Worm (Caenorhabditis elegans) whole organism, mixed stage, embryonic: ENCODE measurements around the gene T25D1.2.

Experiments
- ceh-43 ChIP-seq: fragments of 200-800 bp; sonication (Bioruptor generic); optimal IDR thresholded peaks from 2 replicates; lab custom pipeline; 2018; ENCODE audit warnings: mild to moderate bottlenecking, missing genetic modification characterization, moderate library complexity, missing compliant biosample characterization
- ces-1 ChIP-seq: fragments of 150-350 bp; optimal IDR thresholded peaks from 2 replicates; lab custom pipeline; 2014; ENCODE audit warnings: missing biosample characterization, missing genetic modification reagents, missing genetic modification characterization
- drap-1 ChIP-seq: fragments of 200-800 bp; sonication (Bioruptor generic); optimal IDR thresholded peaks from 3 replicates; lab custom pipeline; 2018; ENCODE audit warnings: mild to moderate bottlenecking, missing genetic modification characterization, missing compliant biosample characterization
- elt-1 ChIP-seq: sonication (generic microtip); optimal IDR thresholded peaks from 2 replicates; lab custom pipeline; 2017; ENCODE audit warnings: missing genetic modification characterization, mild to moderate bottlenecking, missing compliant biosample characterization, antibody characterized with exemption, moderate library complexity, borderline replicate concordance; ENCODE audit not compliant: insufficient read depth
- ham-2 ChIP-seq: fragments of 200-800 bp; sonication (Bioruptor generic); optimal IDR thresholded peaks from 2 replicates; lab custom pipeline; 2018; ENCODE audit warnings: mild to moderate bottlenecking, missing genetic modification characterization, missing compliant biosample characterization
- lin-13 ChIP-seq: fragments of 150-350 bp; optimal IDR thresholded peaks from 2 replicates; lab custom pipeline; 2014; ENCODE audit warnings: missing biosample characterization, missing genetic modification characterization
- lsy-2 ChIP-seq: fragments of 150-350 bp; optimal IDR thresholded peaks from 2 replicates; lab custom pipeline; 2014; ENCODE audit warnings: missing biosample characterization, missing genetic modification characterization
- nhr-237 ChIP-seq: fragments of 150-350 bp; optimal IDR thresholded peaks from 2 replicates; lab custom pipeline; 2014; ENCODE audit warnings: missing biosample characterization, missing genetic modification characterization
- nhr-28 ChIP-seq: fragments of 150-350 bp; optimal IDR thresholded peaks from 2 replicates; lab custom pipeline; 2014; ENCODE audit warnings: missing biosample characterization, missing genetic modification characterization
- unc-39 ChIP-seq: fragments of 150-350 bp; optimal IDR thresholded peaks from 2 replicates; lab custom pipeline; 2014; ENCODE audit warnings: missing biosample characterization, missing genetic modification characterization
- unc-62 ChIP-seq: fragments of 150-350 bp; optimal IDR thresholded peaks from 2 replicates; lab custom pipeline; 2014; ENCODE audit warnings: missing biosample characterization, missing genetic modification reagents, missing genetic modification characterization

- TF ChIP-seq nhr-28 (tag; lab: Kevin White, UChicago) = no peak
- no peak for TF ChIP-seq ham-2
- no peak for TF ChIP-seq elt-1 (tag; lab: Kevin White, UChicago)
- TF ChIP-seq unc-39 = no peak
- no peak for TF ChIP-seq lsy-2 (tag; lab: Kevin White, UChicago)
- no peak for TF ChIP-seq ceh-43 (GFP tag; lab: Kevin White, UChicago)
- TF ChIP-seq ces-1 = no peak
- TF ChIP-seq nhr-237 (tag; lab: Kevin White, UChicago) = no peak
- TF ChIP-seq unc-62 (GFP tag; lab: Kevin White, UChicago) = no peak
- TF ChIP-seq lin-13 (tag; lab: Kevin White, UChicago) = no peak
- TF ChIP-seq drap-1 = no peak
These were observed 30.8 kb downstream of the T25D1.2 start for ce11 chrX:16546135-16546534.
